Worm (Caenorhabditis elegans): Measurements from ENCODE around the gene K07E3.1.

K07E3.1 gene

DNA sequence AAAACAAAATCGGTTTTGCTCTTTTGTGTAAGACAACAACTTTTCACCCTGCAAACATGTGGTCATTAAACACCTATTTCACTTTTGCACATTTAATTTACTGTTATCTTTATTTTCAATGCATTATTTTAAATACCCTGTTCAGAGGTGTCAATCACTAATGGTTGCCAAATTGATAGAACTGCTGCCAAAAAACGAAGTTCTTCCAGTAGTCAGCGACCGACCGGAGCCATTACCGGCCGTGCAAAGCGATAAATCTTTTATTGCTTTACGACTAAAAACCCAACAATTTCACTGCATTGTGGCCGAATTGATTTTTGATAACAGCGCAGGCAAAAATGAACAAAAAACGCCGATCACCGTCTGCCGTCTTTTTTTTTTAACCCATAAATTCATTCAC is 35.7 kb upstream of the K07E3.1 start:
- no peak for TF ChIP-seq pax-3 (tag; optimal IDR thresholded peaks at IDR 0.05)
- TF ChIP-seq fkh-10 (GFP tag; optimal IDR thresholded peaks at IDR 0.05): no peak
- peak; percentile 6 for TF ChIP-seq elt-2 (tag; optimal IDR thresholded peaks at IDR 0.05)

DNA sequence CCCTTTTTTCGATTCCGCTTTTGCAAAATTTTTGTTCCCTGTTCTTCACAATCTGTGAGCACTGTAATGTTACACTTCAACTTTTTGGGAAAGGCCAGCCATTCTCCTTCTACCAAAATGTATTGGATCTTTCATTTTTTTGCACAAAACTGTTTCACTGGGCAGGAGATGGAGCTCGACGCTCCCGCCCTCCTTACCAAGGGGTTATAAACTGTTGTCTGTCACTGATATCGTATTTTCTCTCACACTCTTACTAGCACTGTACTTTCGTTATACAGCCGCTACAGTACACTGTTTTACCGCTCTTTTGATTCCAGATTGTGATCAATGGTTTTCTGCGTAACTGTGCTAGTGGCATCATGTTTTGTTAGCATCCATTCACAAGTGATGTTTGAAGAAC is 32.5 kb upstream of the K07E3.1 start, which contains the start of gene C46F2.1:
Gene C46F2.1, plus strand, starts transcription at position 301 of the 400 bp plus-strand sequence.
- TF ChIP-seq ama-1 (optimal IDR thresholded peaks at IDR 0.05) (no peak), efl-1 (optimal IDR thresholded peaks at IDR 0.05) (no peak), efl-1 (GFP tag; optimal IDR thresholded peaks at IDR 0.05 in 1 of 2) (peak in 1 of 2 experiments; percentile 49), pax-3 (tag; optimal IDR thresholded peaks at IDR 0.05) (no peak), C04F5.9 (tag; optimal IDR thresholded peaks at IDR 0.05) (no peak), aly-2 (tag; optimal IDR thresholded peaks at IDR 0.05) (no peak), nhr-12 (tag; optimal IDR thresholded peaks at IDR 0.05) (no peak), C34B4.2 (tag; optimal IDR thresholded peaks at IDR 0.05) (no peak), lin-35 (GFP tag; optimal IDR thresholded peaks at IDR 0.05) (no peak), nhr-85 (tag) (peak; percentile 36), isw-1 (GFP tag; IDR thresholded peaks at IDR 0.05) (no peak)

DNA sequence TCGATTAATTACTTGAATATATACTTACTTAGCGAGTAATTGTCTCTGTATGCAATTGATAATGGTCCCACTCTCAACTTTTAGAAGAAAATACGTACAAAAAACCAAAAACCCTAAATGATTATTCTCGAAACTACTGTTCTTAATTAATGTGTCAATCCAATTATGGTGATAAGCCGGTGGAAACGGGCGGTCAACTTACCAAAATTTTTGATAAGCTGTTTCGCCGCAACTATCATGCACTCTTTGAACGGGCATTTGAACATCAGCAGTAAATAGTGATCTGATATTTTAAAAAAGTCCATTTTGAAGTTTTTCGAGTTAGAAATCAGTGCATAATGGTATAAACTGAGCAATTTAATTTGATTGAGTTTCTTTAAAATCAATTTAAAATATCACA is 31.9 kb upstream of the K07E3.1 start:
- TF ChIP-seq lin-14 (GFP tag; optimal IDR thresholded peaks at IDR 0.05) (no peak), pax-3 (tag; optimal IDR thresholded peaks at IDR 0.05) (no peak)

DNA sequence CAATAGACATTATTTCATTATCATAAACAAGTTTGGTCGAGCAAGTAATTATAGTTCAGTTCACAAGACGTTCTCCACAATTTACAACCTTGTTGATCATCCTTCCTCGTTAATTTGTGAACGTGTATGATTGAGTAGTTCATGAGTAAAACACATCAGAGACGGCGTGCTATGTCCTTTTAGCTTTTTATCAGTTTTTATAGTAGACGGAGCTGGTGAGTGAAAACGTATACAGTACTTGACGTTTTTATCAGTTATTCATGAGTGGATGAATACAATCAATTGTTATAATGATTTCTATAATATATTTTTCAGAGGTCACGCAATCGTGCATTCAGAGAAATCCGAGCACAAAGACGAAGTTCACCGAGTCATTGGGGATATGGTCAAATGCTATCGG is 31.3 kb upstream of the K07E3.1 start:
- TF ChIP-seq hlh-17 (GFP tag; optimal IDR thresholded peaks at IDR 0.05; ENCODE audit: borderline replicate concordance) (no peak), isw-1 (GFP tag; IDR thresholded peaks at IDR 0.05) (no peak), lin-14 (GFP tag; optimal IDR thresholded peaks at IDR 0.05) (no peak)

DNA sequence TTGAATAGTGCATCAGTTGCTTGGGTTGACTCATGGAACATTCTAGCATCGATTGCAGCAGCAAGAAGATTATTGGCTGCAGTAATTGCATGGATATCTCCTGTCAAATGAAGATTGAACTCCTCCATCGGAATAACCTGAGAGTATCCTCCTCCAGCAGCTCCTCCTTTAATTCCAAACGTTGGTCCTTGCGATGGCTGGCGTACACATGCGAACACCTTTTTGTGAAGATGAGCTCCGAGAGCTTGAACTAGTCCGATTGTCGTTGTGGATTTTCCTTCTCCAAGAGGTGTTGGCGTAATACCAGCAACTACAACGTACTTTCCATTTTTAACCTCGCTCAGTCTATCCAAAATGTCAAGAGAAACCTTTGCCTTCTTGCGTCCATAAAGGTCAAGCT is 27.5 kb upstream of the K07E3.1 start:
- TF ChIP-seq blmp-1 (tag; optimal IDR thresholded peaks at IDR 0.05): no peak
- no peak for TF ChIP-seq lin-14 (GFP tag; optimal IDR thresholded peaks at IDR 0.05)
- no peak for TF ChIP-seq dpl-1 (GFP tag; optimal IDR thresholded peaks at IDR 0.05)
- TF ChIP-seq C16A3.4 (tag; optimal IDR thresholded peaks at IDR 0.05): no peak
- no peak for TF ChIP-seq ztf-11 (tag; optimal IDR thresholded peaks at IDR 0.05)
- TF ChIP-seq unc-62 (GFP tag; optimal IDR thresholded peaks at IDR 0.05): no peak
- no peak for TF ChIP-seq ces-1 (GFP tag; optimal IDR thresholded peaks at IDR 0.05)
- TF ChIP-seq unc-98 (GFP tag; IDR thresholded peaks at IDR 0.05): no peak
- no peak for TF ChIP-seq nhr-20 (tag; optimal IDR thresholded peaks at IDR 0.05)
- TF ChIP-seq ztf-4 (tag; optimal IDR thresholded peaks at IDR 0.05): no peak
- TF ChIP-seq vab-15 (tag; optimal IDR thresholded peaks at IDR 0.05): no peak
- no peak for TF ChIP-seq hpl-2 (GFP tag; optimal IDR thresholded peaks at IDR 0.05)

DNA sequence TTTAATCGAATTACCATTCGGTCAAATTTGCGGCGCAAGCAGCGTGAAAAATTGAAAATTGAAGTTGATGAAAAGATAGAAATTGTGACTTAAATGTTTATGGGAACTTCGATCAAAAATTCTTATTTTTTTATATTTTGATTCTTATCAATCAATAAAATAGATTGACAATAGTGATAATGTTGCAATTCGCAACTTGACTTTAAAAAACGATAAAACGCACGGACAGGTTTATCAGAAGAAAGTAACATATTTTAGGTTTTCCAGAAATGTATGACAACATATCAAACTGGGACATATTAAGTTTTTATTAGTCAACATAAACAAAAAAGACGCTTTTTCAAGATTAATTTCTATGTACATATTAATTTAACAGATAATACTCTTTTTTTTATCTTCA is 26.9 kb upstream of the K07E3.1 start:
- peak; percentile 21 for TF ChIP-seq ceh-8 (GFP tag; optimal IDR thresholded peaks at IDR 0.05)
- no peak for TF ChIP-seq skn-1 (tag; optimal IDR thresholded peaks at IDR 0.05)
- no peak for TF ChIP-seq pqm-1 (tag; optimal IDR thresholded peaks at IDR 0.05)
- TF ChIP-seq elt-2 (tag; optimal IDR thresholded peaks at IDR 0.05): peak; percentile 28
- no peak for TF ChIP-seq nhr-76 (tag; optimal IDR thresholded peaks at IDR 0.05)
- no peak for TF ChIP-seq unc-86 (tag; optimal IDR thresholded peaks at IDR 0.05)
- peak; percentile 2 for TF ChIP-seq egl-13 (tag; optimal IDR thresholded peaks at IDR 0.05)
- TF ChIP-seq lin-13 (GFP tag; optimal IDR thresholded peaks at IDR 0.05): no peak
- no peak for TF ChIP-seq rnt-1 (tag; optimal IDR thresholded peaks at IDR 0.05)
- TF ChIP-seq nhr-77 (tag; optimal IDR thresholded peaks at IDR 0.05): no peak
